Worm (Caenorhabditis elegans) whole organism, L3 larva: Measurements from ENCODE around the gene C05G5.7.

Experiments
- ama-1 ChIP-seq: fragments of 150-350 bp; optimal IDR thresholded peaks from 2 replicates; lab custom pipeline; 2018
- nhr-12 ChIP-seq: fragments of 150-350 bp; optimal IDR thresholded peaks from 2 replicates; lab custom pipeline; 2014; ENCODE audit warnings: missing biosample characterization, missing genetic modification characterization
- nhr-25 ChIP-seq: sonication (generic microtip); optimal IDR thresholded peaks from 2 replicates; lab custom pipeline; 2017; ENCODE audit warnings: missing biosample characterization, missing genetic modification characterization
- nhr-77 ChIP-seq: fragments of 150-350 bp; optimal IDR thresholded peaks from 2 replicates; lab custom pipeline; 2014; ENCODE audit warnings: missing biosample characterization, missing genetic modification characterization
- tbx-2 ChIP-seq: sonication (generic microtip); optimal IDR thresholded peaks from 2 replicates; lab custom pipeline; 2016; ENCODE audit warnings: mild to moderate bottlenecking, missing genetic modification characterization, missing compliant biosample characterization
- unc-39 ChIP-seq: sonication (generic microtip); optimal IDR thresholded peaks from 4 replicates; lab custom pipeline; 2017; ENCODE audit warnings: missing biosample characterization, missing genetic modification characterization
- ztf-4 ChIP-seq: fragments of 150-350 bp; optimal IDR thresholded peaks from 2 replicates; lab custom pipeline; 2014; ENCODE audit warnings: missing biosample characterization, missing genetic modification characterization

DNA sequence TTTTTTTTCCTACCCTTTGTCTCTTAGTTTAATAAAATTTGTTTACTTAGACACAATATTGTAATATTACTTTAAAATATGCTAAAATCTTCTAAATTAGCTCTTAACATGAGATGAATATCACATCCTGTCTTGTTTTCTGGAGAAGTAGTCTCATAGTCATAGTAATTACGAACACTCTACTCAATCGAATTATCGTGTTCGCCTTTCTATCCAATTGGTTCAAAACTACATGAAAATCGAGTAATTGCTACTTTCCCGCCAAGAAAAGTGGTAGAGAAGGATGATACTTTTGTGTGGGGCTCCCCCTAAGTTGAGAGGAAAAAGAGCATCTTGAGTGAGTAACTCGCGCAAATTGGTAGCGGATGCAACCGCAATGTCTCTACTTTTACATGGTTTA, 34.5 kb upstream of the C05G5.7 start:
- TF ChIP-seq ama-1 (lab: Kevin White, UChicago), result no peak
- TF ChIP-seq tbx-2, result no peak
- TF ChIP-seq nhr-77, result no peak
- TF ChIP-seq ztf-4 (tag; lab: Kevin White, UChicago), result no peak
- no peak for TF ChIP-seq nhr-25 (tag; lab: Kevin White, UChicago)
- TF ChIP-seq unc-39 (tag; lab: Kevin White, UChicago), result no peak
- no peak for TF ChIP-seq nhr-12 (tag; lab: Kevin White, UChicago)
